Worm (Caenorhabditis elegans) whole organism, late embryonic: ENCODE results near the gene F35H10.2.

Experiments
- C08G9.2 ChIP-seq: sonication (generic microtip); optimal IDR thresholded peaks from 2 replicates; lab custom pipeline; 2016; ENCODE audit warnings: mild to moderate bottlenecking, missing genetic modification characterization, moderate library complexity, missing compliant biosample characterization
- C38D4.7 ChIP-seq: fragments of 200-800 bp; sonication (Bioruptor generic); optimal IDR thresholded peaks from 2 replicates; lab custom pipeline; 2018; ENCODE audit warnings: mild to moderate bottlenecking, missing genetic modification characterization, moderate library complexity, missing compliant biosample characterization
- F13H6.1 ChIP-seq: sonication (generic microtip); optimal IDR thresholded peaks from 2 replicates; lab custom pipeline; 2016; ENCODE audit warnings: missing genetic modification characterization, missing compliant biosample characterization
- K02D7.2 ChIP-seq: sonication (generic microtip); optimal IDR thresholded peaks from 2 replicates; lab custom pipeline; 2017; ENCODE audit warnings: mild to moderate bottlenecking, missing genetic modification characterization, missing compliant biosample characterization
- T23F11.4 ChIP-seq: fragments of 200-800 bp; sonication (Bioruptor generic); optimal IDR thresholded peaks from 2 replicates; lab custom pipeline; 2018; ENCODE audit warnings: mild to moderate bottlenecking, missing genetic modification characterization, missing compliant biosample characterization
- ama-1 ChIP-seq: fragments of 150-350 bp; optimal IDR thresholded peaks from 2 replicates; lab custom pipeline; 2014
- ceh-14 ChIP-seq: sonication (generic microtip); optimal IDR thresholded peaks from 2 replicates; lab custom pipeline; 2016; ENCODE audit warnings: missing genotype, missing genetic modification characterization, missing compliant biosample characterization
- ceh-18 ChIP-seq: sonication (generic microtip); optimal IDR thresholded peaks from 2 replicates; lab custom pipeline; 2016; ENCODE audit warnings: missing genetic modification characterization, missing compliant biosample characterization
- ceh-22 ChIP-seq: sonication (generic microtip); optimal IDR thresholded peaks from 2 replicates; lab custom pipeline; 2017; ENCODE audit warnings: missing biosample characterization, missing genetic modification characterization
- ceh-24 ChIP-seq: sonication (generic microtip); optimal IDR thresholded peaks from 2 replicates; lab custom pipeline; 2016; ENCODE audit warnings: mild to moderate bottlenecking, missing genetic modification characterization, missing compliant biosample characterization
- ceh-30 ChIP-seq: fragments of 150-350 bp; optimal IDR thresholded peaks from 2 replicates; lab custom pipeline; 2014; ENCODE audit warnings: missing biosample characterization, missing genetic modification characterization
- ceh-31 ChIP-seq: sonication (generic microtip); optimal IDR thresholded peaks from 2 replicates; lab custom pipeline; 2016; ENCODE audit warnings: missing genetic modification characterization, missing compliant biosample characterization
- ceh-34 ChIP-seq: sonication (generic microtip); optimal IDR thresholded peaks from 2 replicates; lab custom pipeline; 2016; ENCODE audit warnings: mild to moderate bottlenecking, missing genetic modification characterization, missing compliant biosample characterization
- ceh-45 ChIP-seq: fragments of 200-800 bp; sonication (Bioruptor generic); IDR thresholded peaks from 2 replicates; pipeline ENCODE4 v1.3.6; 2022; ENCODE audit warnings: missing genetic modification reagents, missing genetic modification characterization, missing compliant biosample characterization
- ceh-48 ChIP-seq: sonication (generic microtip); optimal IDR thresholded peaks from 2 replicates; lab custom pipeline; 2016; ENCODE audit warnings: missing genetic modification characterization, inconsistent platforms, missing compliant biosample characterization
- ceh-6 ChIP-seq: fragments of 200-800 bp; sonication (Bioruptor generic); optimal IDR thresholded peaks from 2 replicates; lab custom pipeline; 2018; ENCODE audit warnings: mild to moderate bottlenecking, missing genetic modification characterization, missing compliant biosample characterization
- ceh-9 ChIP-seq: sonication (generic microtip); optimal IDR thresholded peaks from 2 replicates; lab custom pipeline; 2016; ENCODE audit warnings: mild to moderate bottlenecking, missing genetic modification characterization, inconsistent platforms, missing compliant biosample characterization
- che-1 ChIP-seq: sonication (generic microtip); optimal IDR thresholded peaks from 2 replicates; lab custom pipeline; 2016; ENCODE audit warnings: mild to moderate bottlenecking, missing genetic modification characterization, missing compliant biosample characterization
- dmd-4 ChIP-seq: sonication (generic microtip); optimal IDR thresholded peaks from 2 replicates; lab custom pipeline; 2016; ENCODE audit warnings: borderline replicate concordance, missing genetic modification characterization, missing compliant biosample characterization
- dve-1 ChIP-seq: sonication (generic microtip); optimal IDR thresholded peaks from 2 replicates; lab custom pipeline; 2017; ENCODE audit warnings: antibody characterized with exemption, mild to moderate bottlenecking, missing genetic modification characterization, missing compliant biosample characterization
- elt-2 ChIP-seq: sonication (generic microtip); optimal IDR thresholded peaks from 2 replicates; lab custom pipeline; 2016; ENCODE audit warnings: missing genetic modification reagents, missing genetic modification characterization, missing compliant biosample characterization
- elt-4 ChIP-seq: sonication (generic microtip); optimal IDR thresholded peaks from 2 replicates; lab custom pipeline; 2016; ENCODE audit warnings: missing genetic modification characterization, missing compliant biosample characterization
- eyg-1 ChIP-seq: sonication (generic microtip); optimal IDR thresholded peaks from 2 replicates; lab custom pipeline; 2016; ENCODE audit warnings: missing genotype, missing genetic modification characterization, missing compliant biosample characterization
- fax-1 ChIP-seq: sonication (generic microtip); optimal IDR thresholded peaks from 2 replicates; lab custom pipeline; 2016; ENCODE audit warnings: missing genotype, missing genetic modification characterization, missing compliant biosample characterization
- fkh-10 ChIP-seq: fragments of 150-350 bp; optimal IDR thresholded peaks from 2 replicates; lab custom pipeline; 2014; ENCODE audit warnings: missing biosample characterization, missing genetic modification reagents, missing genetic modification characterization
- fkh-6 ChIP-seq: sonication (generic microtip); optimal IDR thresholded peaks from 2 replicates; lab custom pipeline; 2016; ENCODE audit warnings: missing genetic modification characterization, missing compliant biosample characterization
- gmeb-2 ChIP-seq: sonication (generic microtip); optimal IDR thresholded peaks from 2 replicates; lab custom pipeline; 2016; ENCODE audit warnings: missing genetic modification characterization, inconsistent platforms, missing compliant biosample characterization
- hlh-15 ChIP-seq: sonication (generic microtip); optimal IDR thresholded peaks from 2 replicates; lab custom pipeline; 2016; ENCODE audit warnings: missing genetic modification characterization, missing compliant biosample characterization
- hlh-30 ChIP-seq: sonication (generic microtip); optimal IDR thresholded peaks from 2 replicates; lab custom pipeline; 2017; ENCODE audit warnings: antibody characterized with exemption, missing genetic modification characterization, missing compliant biosample characterization; ENCODE audit not compliant: insufficient read depth
- hlh-6 ChIP-seq: sonication (generic microtip); optimal IDR thresholded peaks from 2 replicates; lab custom pipeline; 2016; ENCODE audit warnings: missing genotype, missing genetic modification characterization, missing compliant biosample characterization
- hlh-8 ChIP-seq: sonication (generic microtip); optimal IDR thresholded peaks from 2 replicates; lab custom pipeline; 2016; ENCODE audit warnings: missing genotype, missing genetic modification characterization, missing compliant biosample characterization
- lim-6 ChIP-seq: sonication (generic microtip); optimal IDR thresholded peaks from 2 replicates; lab custom pipeline; 2016; ENCODE audit warnings: missing genetic modification characterization, missing compliant biosample characterization
- lin-11 ChIP-seq: fragments of 200-800 bp; sonication (Bioruptor generic); optimal IDR thresholded peaks from 2 replicates; lab custom pipeline; 2018; ENCODE audit warnings: mild to moderate bottlenecking, missing genetic modification characterization, missing compliant biosample characterization
- mec-3 ChIP-seq: sonication (generic microtip); optimal IDR thresholded peaks from 2 replicates; lab custom pipeline; 2016; ENCODE audit warnings: borderline replicate concordance, missing genetic modification characterization, missing compliant biosample characterization
- nfya-1 ChIP-seq: sonication (generic microtip); optimal IDR thresholded peaks from 2 replicates; lab custom pipeline; 2017; ENCODE audit warnings: missing genetic modification characterization, mild to moderate bottlenecking, missing compliant biosample characterization, antibody characterized with exemption, moderate library complexity
- npax-4 ChIP-seq: sonication (generic microtip); optimal IDR thresholded peaks from 2 replicates; lab custom pipeline; 2016; ENCODE audit warnings: missing genetic modification characterization, missing compliant biosample characterization
- odd-2 ChIP-seq: sonication (generic microtip); optimal IDR thresholded peaks from 2 replicates; lab custom pipeline; 2017; ENCODE audit warnings: antibody characterized with exemption, mild to moderate bottlenecking, missing genetic modification characterization, missing compliant biosample characterization
- pag-3 ChIP-seq: sonication (generic microtip); optimal IDR thresholded peaks from 2 replicates; lab custom pipeline; 2016; ENCODE audit warnings: missing compliant biosample characterization, missing genetic modification characterization, borderline replicate concordance
- pat-9 ChIP-seq: fragments of 200-800 bp; sonication (Bioruptor generic); optimal IDR thresholded peaks from 2 replicates; lab custom pipeline; 2018; ENCODE audit warnings: mild to moderate bottlenecking, missing genetic modification characterization, moderate library complexity, missing compliant biosample characterization
- pha-2 ChIP-seq: sonication (generic microtip); optimal IDR thresholded peaks from 2 replicates; lab custom pipeline; 2017; ENCODE audit warnings: mild to moderate bottlenecking, missing genetic modification characterization, missing compliant biosample characterization
- pha-4 ChIP-seq: fragments of 150-350 bp; optimal IDR thresholded peaks from 2 replicates; lab custom pipeline; 2018; ENCODE audit warnings: missing biosample characterization, missing genetic modification reagents, missing genetic modification characterization
- pros-1 ChIP-seq: fragments of 150-350 bp; optimal IDR thresholded peaks from 2 replicates; lab custom pipeline; 2014; ENCODE audit warnings: missing biosample characterization, missing genetic modification reagents, missing genetic modification characterization
- ref-2 ChIP-seq: sonication (generic microtip); optimal IDR thresholded peaks from 2 replicates; lab custom pipeline; 2016; ENCODE audit warnings: missing genetic modification characterization, missing compliant biosample characterization
- rnt-1 ChIP-seq: sonication (generic microtip); optimal IDR thresholded peaks from 2 replicates; lab custom pipeline; 2016; ENCODE audit warnings: missing genetic modification characterization, missing compliant biosample characterization
- sdc-2 ChIP-seq: sonication (generic microtip); optimal IDR thresholded peaks from 2 replicates; lab custom pipeline; 2016; ENCODE audit warnings: missing genotype, missing genetic modification characterization, missing compliant biosample characterization
- sox-2 ChIP-seq: fragments of 200-800 bp; sonication (Bioruptor generic); IDR thresholded peaks from 2 replicates; pipeline ENCODE4 v1.3.6; 2022; ENCODE audit warnings: missing genetic modification reagents, missing genetic modification characterization, missing compliant biosample characterization
- syd-9 ChIP-seq: sonication (generic microtip); optimal IDR thresholded peaks from 2 replicates; lab custom pipeline; 2016; ENCODE audit warnings: mild to moderate bottlenecking, missing genetic modification characterization, moderate library complexity, missing compliant biosample characterization
- tbx-2 ChIP-seq: sonication (generic microtip); optimal IDR thresholded peaks from 2 replicates; lab custom pipeline; 2016; ENCODE audit warnings: missing genetic modification characterization, missing compliant biosample characterization
- tbx-7 ChIP-seq: sonication (generic microtip); optimal IDR thresholded peaks from 2 replicates; lab custom pipeline; 2016; ENCODE audit warnings: missing genotype, missing genetic modification characterization, missing compliant biosample characterization
- ttx-3 ChIP-seq: sonication (generic microtip); optimal IDR thresholded peaks from 2 replicates; lab custom pipeline; 2016; ENCODE audit warnings: missing genetic modification reagents, missing genetic modification characterization, missing compliant biosample characterization
- unc-55 ChIP-seq: sonication (generic microtip); optimal IDR thresholded peaks from 2 replicates; lab custom pipeline; 2017; ENCODE audit warnings: missing biosample characterization, missing genetic modification reagents, missing genetic modification characterization
- ztf-16 ChIP-seq: sonication (generic microtip); optimal IDR thresholded peaks from 2 replicates; lab custom pipeline; 2017; ENCODE audit warnings: missing genetic modification characterization, missing compliant biosample characterization

F35H10.2 gene

DNA sequence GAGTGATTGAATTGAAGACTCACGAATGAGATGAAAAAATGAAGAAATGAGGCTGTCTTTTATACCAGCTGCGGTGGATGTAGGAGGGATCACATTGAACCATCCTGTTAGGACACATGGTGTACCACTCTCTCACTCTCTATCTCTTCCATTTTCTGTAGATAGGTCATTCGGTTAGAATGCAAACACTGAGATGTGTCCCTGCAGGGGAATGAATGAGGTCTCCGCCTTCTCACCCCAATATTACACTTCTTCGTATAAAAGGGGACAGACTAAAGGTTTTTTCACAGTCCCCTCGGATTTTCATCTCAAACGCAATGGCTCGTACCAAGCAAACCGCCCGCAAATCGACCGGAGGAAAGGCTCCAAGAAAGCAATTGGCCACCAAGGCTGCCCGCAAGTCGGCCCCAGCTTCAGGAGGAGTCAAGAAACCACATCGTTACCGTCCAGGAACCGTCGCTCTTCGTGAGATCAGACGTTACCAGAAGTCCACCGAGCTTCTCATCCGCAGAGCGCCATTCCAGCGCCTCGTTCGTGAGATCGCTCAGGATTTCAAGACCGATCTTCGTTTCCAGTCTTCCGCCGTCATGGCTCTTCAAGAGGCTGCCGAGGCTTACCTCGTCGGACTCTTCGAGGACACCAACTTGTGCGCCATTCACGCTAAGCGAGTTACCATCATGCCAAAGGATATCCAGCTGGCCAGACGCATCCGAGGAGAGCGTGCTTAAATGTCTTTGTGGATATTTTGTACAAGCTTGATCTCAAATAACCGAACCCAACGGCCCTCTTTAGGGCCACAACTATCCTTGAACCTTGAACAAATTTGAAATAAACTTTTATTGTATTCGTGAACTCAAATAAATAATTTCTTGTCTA is 5.2 kb downstream of the F35H10.2 start, which contains the start of gene his-32:
Gene his-32, plus strand, starts transcription at position 318 of the 876 bp plus-strand sequence.
- no peak for TF ChIP-seq K02D7.2 (tag; lab: Kevin White, UChicago)
- TF ChIP-seq ceh-6 (GFP tag; lab: Kevin White, UChicago) = no peak
- no peak for TF ChIP-seq ceh-18
- no peak for TF ChIP-seq ceh-14
- TF ChIP-seq ceh-30 (tag; lab: Kevin White, UChicago) = no peak
- TF ChIP-seq ceh-45 (GFP tag; lab: Robert Waterston, UW) = no peak
- peak; percentile 24 for TF ChIP-seq C08G9.2 (tag; lab: Kevin White, UChicago)
- peak; percentile 26 for TF ChIP-seq fkh-6
- peak; percentile 56 for TF ChIP-seq sdc-2 (tag; lab: Kevin White, UChicago)
- TF ChIP-seq elt-4 = no peak
- no peak for TF ChIP-seq hlh-6 (tag; lab: Kevin White, UChicago)
- TF ChIP-seq ref-2 (tag; lab: Kevin White, UChicago) = peak; percentile 90
- no peak for TF ChIP-seq fkh-10
- TF ChIP-seq T23F11.4 (GFP tag; lab: Kevin White, UChicago) = no peak
- no peak for TF ChIP-seq ceh-48
- no peak for TF ChIP-seq C38D4.7 (GFP tag; lab: Kevin White, UChicago)
- no peak for TF ChIP-seq che-1 (tag; lab: Kevin White, UChicago)
- no peak for TF ChIP-seq pag-3
- peak; percentile 5 for TF ChIP-seq pros-1 (tag; lab: Kevin White, UChicago)
- peak; percentile 86 for TF ChIP-seq ceh-31 (tag; lab: Kevin White, UChicago)
- no peak for TF ChIP-seq ceh-9 (tag; lab: Kevin White, UChicago)
- TF ChIP-seq ttx-3 (tag; lab: Kevin White, UChicago) = no peak
- TF ChIP-seq ceh-24 (tag; lab: Kevin White, UChicago) = no peak
- TF ChIP-seq hlh-15 (tag; lab: Kevin White, UChicago) = no peak
- no peak for TF ChIP-seq lim-6 (tag; lab: Kevin White, UChicago)
- no peak for TF ChIP-seq mec-3 (tag; lab: Kevin White, UChicago)
- peak; percentile 19 for TF ChIP-seq unc-55 (GFP tag; lab: Kevin White, UChicago)
- TF ChIP-seq lin-11 (tag; lab: Kevin White, UChicago) = no peak
- TF ChIP-seq fax-1 (tag; lab: Kevin White, UChicago) = no peak
- TF ChIP-seq hlh-30 (tag; lab: Kevin White, UChicago) = peak; percentile 83
- peak; percentile 89 for TF ChIP-seq ama-1 (lab: Kevin White, UChicago)
- TF ChIP-seq pha-2 = peak; percentile 35
- no peak for TF ChIP-seq odd-2 (tag; lab: Kevin White, UChicago)
- TF ChIP-seq dve-1 (tag; lab: Kevin White, UChicago) = peak; percentile 34
- TF ChIP-seq tbx-2 (tag; lab: Kevin White, UChicago) = peak; percentile 81
- TF ChIP-seq elt-2 (tag; lab: Kevin White, UChicago) = peak; percentile 43
- peak; percentile 83 for TF ChIP-seq sox-2 (GFP tag; lab: Robert Waterston, UW)
- no peak for TF ChIP-seq npax-4 (tag; lab: Kevin White, UChicago)
- TF ChIP-seq ztf-16 (tag; lab: Kevin White, UChicago) = peak; percentile 66
- no peak for TF ChIP-seq dmd-4 (tag; lab: Kevin White, UChicago)
- TF ChIP-seq eyg-1 (tag; lab: Kevin White, UChicago) = no peak
- peak; percentile 41 for TF ChIP-seq pat-9
- no peak for TF ChIP-seq syd-9
- peak; percentile 75 for TF ChIP-seq nfya-1 (tag; lab: Kevin White, UChicago)
- peak; percentile 85 for TF ChIP-seq ceh-34 (tag; lab: Kevin White, UChicago)
- no peak for TF ChIP-seq F13H6.1
- no peak for TF ChIP-seq hlh-8 (tag; lab: Kevin White, UChicago)
- TF ChIP-seq rnt-1 (tag; lab: Kevin White, UChicago) = peak; percentile 34
- peak; percentile 3 for TF ChIP-seq gmeb-2 (tag; lab: Kevin White, UChicago)
- TF ChIP-seq ceh-22 = no peak
- TF ChIP-seq pha-4 (tag; lab: Kevin White, UChicago) = no peak
- peak; percentile 79 for TF ChIP-seq tbx-7 (tag; lab: Kevin White, UChicago)
